Worm (Caenorhabditis elegans): Measurements from ENCODE around the gene Y56A3A.31.

DNA sequence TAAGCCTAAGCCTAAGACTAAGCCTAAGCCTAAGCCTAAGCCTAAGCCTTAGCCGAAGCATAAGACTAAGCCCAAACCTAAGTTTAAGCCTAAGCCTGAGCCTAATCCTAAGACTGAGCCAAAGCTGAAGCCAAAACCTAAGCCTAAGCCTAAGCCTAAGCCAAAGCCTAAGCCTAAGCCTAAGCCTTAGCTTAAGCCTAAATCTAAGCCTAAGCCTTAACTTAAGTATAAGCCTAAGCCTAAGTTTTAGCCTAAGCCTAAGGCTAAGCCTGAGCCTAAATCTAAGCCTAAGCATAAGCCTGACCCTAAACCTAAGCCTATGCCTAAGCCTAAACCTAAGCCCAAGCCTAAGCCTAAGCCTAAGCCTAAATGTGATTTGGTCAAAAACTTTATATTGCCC, 40.9 kb downstream of the Y56A3A.31 start:
- TF ChIP-seq ces-1 (GFP tag; optimal IDR thresholded peaks at IDR 0.05) (no peak), nhr-28 (tag; optimal IDR thresholded peaks at IDR 0.05) (no peak), ceh-39 (tag; optimal IDR thresholded peaks at IDR 0.05) (no peak), nhr-237 (tag; optimal IDR thresholded peaks at IDR 0.05) (no peak)
